Fruit fly (Drosophila melanogaster): Measurements from ENCODE around the gene Nepl11.

Nepl11 gene

DNA sequence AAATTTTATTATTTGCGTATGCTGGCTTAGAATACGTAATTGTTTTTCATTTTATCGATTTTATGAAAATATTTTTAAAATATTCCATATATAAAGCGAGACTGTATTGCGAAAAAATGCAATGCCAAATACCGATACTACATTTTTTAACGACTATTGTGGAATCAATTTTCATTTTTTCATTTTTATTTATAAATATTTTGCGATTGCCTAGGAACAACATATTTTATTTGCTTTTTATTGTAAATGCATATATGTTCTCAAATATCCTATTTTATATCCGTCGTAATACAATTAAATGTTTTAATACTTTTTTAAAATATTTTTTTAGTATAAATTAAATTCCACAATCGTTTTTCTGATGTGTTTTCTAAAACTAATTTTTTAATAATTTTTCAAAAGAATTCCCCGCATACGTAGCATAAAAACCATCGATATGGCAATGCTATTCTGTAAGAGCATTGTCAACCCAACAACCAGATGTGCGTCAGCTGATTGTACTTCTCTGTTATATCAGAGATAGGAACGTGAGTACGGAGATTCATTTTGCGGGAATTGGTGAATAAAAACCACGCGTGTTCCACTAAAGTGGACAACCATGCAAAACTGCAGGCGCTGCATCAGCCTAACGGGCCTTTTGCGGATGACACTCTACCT lies 16.6 kb upstream of the Nepl11 start, which contains the start of gene Suv3 (continued):
- TF ChIP-seq lbe (GFP tag; optimal IDR thresholded peaks at IDR 0.05) = no peak
- peak; percentile 54 for TF ChIP-seq BEAF-32 (GFP tag; optimal IDR thresholded peaks at IDR 0.05)
- peak; percentile 42; the same call in 1 of the 2 replicates for TF ChIP-seq Dref (GFP tag; IDR thresholded peaks at IDR 0.05)
- peak; percentile 60 for TF ChIP-seq phol (tag; optimal IDR thresholded peaks at IDR 0.05)
- peak; percentile 9 for TF ChIP-seq tin (GFP tag; optimal IDR thresholded peaks at IDR 0.05)
- no peak for TF ChIP-seq Side (GFP tag; optimal IDR thresholded peaks at IDR 0.05)
- no peak for TF ChIP-seq CG8290 (GFP tag; optimal IDR thresholded peaks at IDR 0.05)
- TF ChIP-seq CG8290 (tag; optimal IDR thresholded peaks at IDR 0.05) = no peak
- TF ChIP-seq CG7786 (GFP tag; optimal IDR thresholded peaks at IDR 0.05) = no peak
- peak; percentile 22 for TF ChIP-seq fd96Cb (tag; optimal IDR thresholded peaks at IDR 0.05)
- no peak for TF ChIP-seq CG1024 (GFP tag; IDR thresholded peaks at IDR 0.05)
- TF ChIP-seq CG18262 (tag; optimal IDR thresholded peaks at IDR 0.05) = peak; percentile 70
- TF ChIP-seq Lhr (GFP tag; optimal IDR thresholded peaks at IDR 0.05) = no peak
- TF ChIP-seq Gug (GFP tag; IDR thresholded peaks at IDR 0.05) = no peak
- peak; percentile 18 for TF ChIP-seq unpg (GFP tag; optimal IDR thresholded peaks at IDR 0.05)
- peak; percentile 74 for TF ChIP-seq CoRest (tag; optimal IDR thresholded peaks at IDR 0.05)
- no peak for TF ChIP-seq CG17568 (GFP tag; optimal IDR thresholded peaks at IDR 0.05)
- TF ChIP-seq CG4328 (GFP tag; optimal IDR thresholded peaks at IDR 0.05) = peak; percentile 19
- TF ChIP-seq HLH3B (GFP tag; IDR thresholded peaks at IDR 0.05) = peak; percentile 45; the same call in 1 of the 2 replicates
- peak; percentile 48 for TF ChIP-seq CG8388 (GFP tag; optimal IDR thresholded peaks at IDR 0.05)
- TF ChIP-seq zfh2 (GFP tag; optimal IDR thresholded peaks at IDR 0.05) = peak; percentile 10
- no peak; the same call in 2 of the 3 replicates for TF ChIP-seq zen2 (GFP tag; IDR thresholded peaks at IDR 0.05; ENCODE audit: partially characterized antibody)
- TF ChIP-seq Opbp (GFP tag; IDR thresholded peaks at IDR 0.05; ENCODE audit: partially characterized antibody) = 0 out of 3 replicates have a peak, but pooled peaks have one; percentile 37
- peak; percentile 14 for TF ChIP-seq Sin3A (optimal IDR thresholded peaks at IDR 0.05)
- TF ChIP-seq br (optimal IDR thresholded peaks at IDR 0.05) = no peak
- no peak for TF ChIP-seq HLHmδ (GFP tag; optimal IDR thresholded peaks at IDR 0.05)
- TF ChIP-seq CG15514 (GFP tag; optimal IDR thresholded peaks at IDR 0.05) = peak; percentile 31
- TF ChIP-seq Hr51 (GFP tag; optimal IDR thresholded peaks at IDR 0.05) = peak in 1 of 2 experiments; percentile 58
- TF ChIP-seq ind (GFP tag; optimal IDR thresholded peaks at IDR 0.05) = peak; percentile 8
- peak; percentile 83 for TF ChIP-seq CG9215 (GFP tag; IDR thresholded peaks at IDR 0.05)
- TF ChIP-seq bsh (GFP tag; optimal IDR thresholded peaks at IDR 0.05) = peak in 1 of 2 experiments; percentile 32
- TF ChIP-seq CG2712 (tag; optimal IDR thresholded peaks at IDR 0.05) = peak; percentile 60
- TF ChIP-seq ci (GFP tag; IDR thresholded peaks at IDR 0.05) = 0 out of 3 replicates have a peak, but pooled peaks have one; percentile 38
- no peak for TF ChIP-seq dati (GFP tag; IDR thresholded peaks at IDR 0.05)
- peak; percentile 8 for TF ChIP-seq psq (GFP tag; optimal IDR thresholded peaks at IDR 0.05)
- TF ChIP-seq CG33557 (GFP tag; optimal IDR thresholded peaks at IDR 0.05) = no peak
- peak; percentile 64 for TF ChIP-seq twi (tag; optimal IDR thresholded peaks at IDR 0.05)
- TF ChIP-seq CG16815 (GFP tag; optimal IDR thresholded peaks at IDR 0.05) = peak; percentile 22
- no peak for TF ChIP-seq prd (optimal IDR thresholded peaks at IDR 0.05)
- peak; percentile 49; the same call in 1 of the 3 replicates for TF ChIP-seq prd (GFP tag; IDR thresholded peaks at IDR 0.05)
- TF ChIP-seq Pdp1 (GFP tag; optimal IDR thresholded peaks at IDR 0.05) = peak in 1 of 2 experiments; percentile 98
- TF ChIP-seq CG2678 (tag; optimal IDR thresholded peaks at IDR 0.05) = peak; percentile 70
- TF ChIP-seq CG12391 (tag; optimal IDR thresholded peaks at IDR 0.05) = peak; percentile 58
- no peak for TF ChIP-seq nom (GFP tag; optimal IDR thresholded peaks at IDR 0.05)
- 0 out of 3 replicates have a peak, but pooled peaks have one; percentile 40 for TF ChIP-seq CG7357 (GFP tag; IDR thresholded peaks at IDR 0.05)
- TF ChIP-seq CG30403 (GFP tag; optimal IDR thresholded peaks at IDR 0.05) = peak; percentile 28
- TF ChIP-seq CG4730 (GFP tag; IDR thresholded peaks at IDR 0.05) = no peak
- TF ChIP-seq CG2116 (GFP tag; optimal IDR thresholded peaks at IDR 0.05) = peak; percentile 15
- peak; percentile 25; the same call in 1 of the 3 replicates for TF ChIP-seq Doc3 (GFP tag; IDR thresholded peaks at IDR 0.05; ENCODE audit: partially characterized antibody)

Measured in whole organism, embryonic.